Worm (Caenorhabditis elegans) whole organism, L2 larva: ENCODE data around the gene msp-58.
A peak's percentile ranks its signal among the peaks of the same experiment; 100 is the strongest.

Source experiments
- C34F6.9 ChIP-seq: fragments of 150-350 bp; optimal IDR thresholded peaks from 2 replicates; lab custom pipeline; 2014; ENCODE audit warnings: missing biosample characterization, missing genetic modification characterization
- F13H6.1 ChIP-seq: sonication (generic microtip); optimal IDR thresholded peaks from 2 replicates; lab custom pipeline; 2016; ENCODE audit warnings: missing genetic modification characterization, missing compliant biosample characterization
- R02D3.7 ChIP-seq: fragments of 150-350 bp; optimal IDR thresholded peaks from 2 replicates; lab custom pipeline; 2014; ENCODE audit warnings: missing biosample characterization, missing genetic modification characterization
- Y55F3AM.14 ChIP-seq: fragments of 200-800 bp; sonication (Bioruptor generic); optimal IDR thresholded peaks from 2 replicates; lab custom pipeline; 2018; ENCODE audit warnings: mild to moderate bottlenecking, missing genetic modification characterization, missing compliant biosample characterization
- alr-1 ChIP-seq: fragments of 150-350 bp; optimal IDR thresholded peaks from 2 replicates; lab custom pipeline; 2014; ENCODE audit warnings: missing biosample characterization, missing genetic modification characterization
- aly-2 ChIP-seq: fragments of 150-350 bp; optimal IDR thresholded peaks from 2 replicates; lab custom pipeline; 2014; ENCODE audit warnings: missing biosample characterization, missing genetic modification characterization
- ama-1 ChIP-seq: fragments of 150-350 bp; optimal IDR thresholded peaks from 2 replicates; lab custom pipeline; 2018; ENCODE audit warnings: inconsistent platforms
- blmp-1 ChIP-seq: sonication (generic microtip); optimal IDR thresholded peaks from 2 replicates; lab custom pipeline; 2017; ENCODE audit warnings: missing genetic modification characterization, mild to moderate bottlenecking, missing compliant biosample characterization, antibody characterized with exemption, moderate library complexity; ENCODE audit not compliant: insufficient read depth
- ceh-16 ChIP-seq: fragments of 150-350 bp; optimal IDR thresholded peaks from 2 replicates; lab custom pipeline; 2014; ENCODE audit warnings: missing biosample characterization, missing genetic modification characterization
- ceh-82 ChIP-seq: fragments of 150-350 bp; optimal IDR thresholded peaks from 2 replicates; lab custom pipeline; 2014; ENCODE audit warnings: missing biosample characterization, missing genetic modification characterization
- egl-27 ChIP-seq: sonication (generic microtip); optimal IDR thresholded peaks from 3 replicates; lab custom pipeline; 2017; ENCODE audit warnings: missing biosample characterization, missing genetic modification reagents, missing genetic modification characterization
- elt-1 ChIP-seq: fragments of 150-350 bp; optimal IDR thresholded peaks from 2 replicates; lab custom pipeline; 2014; ENCODE audit warnings: missing biosample characterization, missing genetic modification characterization
- fos-1 ChIP-seq: fragments of 150-350 bp; optimal IDR thresholded peaks from 2 replicates; lab custom pipeline; 2014; ENCODE audit warnings: missing biosample characterization, missing genetic modification characterization
- gmeb-1 ChIP-seq: fragments of 150-350 bp; optimal IDR thresholded peaks from 2 replicates; lab custom pipeline; 2014; ENCODE audit warnings: missing biosample characterization, missing genetic modification characterization
- lin-13 ChIP-seq: fragments of 150-350 bp; optimal IDR thresholded peaks from 2 replicates; lab custom pipeline; 2014; ENCODE audit warnings: missing biosample characterization, missing genetic modification reagents, missing genetic modification characterization
- lsy-2 ChIP-seq, 2 experiments: fragments of 150-350 bp in 1 of 2; sonication (generic microtip) in 1 of 2; optimal IDR thresholded peaks; 2 replicates each; lab custom pipeline; 2014 to 2017; ENCODE audit warnings: missing biosample characterization in 2 of 2, missing genetic modification characterization in 2 of 2
- mab-5 ChIP-seq: fragments of 150-350 bp; optimal IDR thresholded peaks from 2 replicates; lab custom pipeline; 2014; ENCODE audit warnings: missing biosample characterization, missing genetic modification characterization
- mdl-1 ChIP-seq, 2 experiments: fragments of 150-350 bp in 1 of 2; sonication (generic microtip) in 1 of 2; optimal IDR thresholded peaks; 2 replicates each; lab custom pipeline; 2017; ENCODE audit warnings: missing biosample characterization in 2 of 2, missing genetic modification characterization in 2 of 2
- nhr-10 ChIP-seq: sonication (generic microtip); optimal IDR thresholded peaks from 2 replicates; lab custom pipeline; 2017; ENCODE audit warnings: missing biosample characterization, missing genetic modification characterization
- nhr-11 ChIP-seq: fragments of 150-350 bp; optimal IDR thresholded peaks from 2 replicates; lab custom pipeline; 2014; ENCODE audit warnings: missing biosample characterization, missing genetic modification characterization
- nhr-12 ChIP-seq: fragments of 150-350 bp; optimal IDR thresholded peaks from 2 replicates; lab custom pipeline; 2014; ENCODE audit warnings: missing biosample characterization, missing genetic modification characterization
- nhr-129 ChIP-seq: fragments of 150-350 bp; optimal IDR thresholded peaks from 2 replicates; lab custom pipeline; 2014; ENCODE audit warnings: missing biosample characterization, missing genetic modification characterization
- nhr-23 ChIP-seq: fragments of 150-350 bp; optimal IDR thresholded peaks from 2 replicates; lab custom pipeline; 2014; ENCODE audit warnings: missing biosample characterization, missing genetic modification reagents, missing genetic modification characterization
- nhr-237 ChIP-seq: fragments of 150-350 bp; optimal IDR thresholded peaks from 2 replicates; lab custom pipeline; 2014; ENCODE audit warnings: missing biosample characterization, missing genetic modification characterization
- nhr-77 ChIP-seq: fragments of 150-350 bp; optimal IDR thresholded peaks from 2 replicates; lab custom pipeline; 2014; ENCODE audit warnings: missing biosample characterization, missing genetic modification characterization
- peb-1 ChIP-seq: fragments of 150-350 bp; optimal IDR thresholded peaks from 2 replicates; lab custom pipeline; 2014; ENCODE audit warnings: missing biosample characterization, missing genetic modification characterization
- sem-4 ChIP-seq: fragments of 150-350 bp; optimal IDR thresholded peaks from 2 replicates; lab custom pipeline; 2014; ENCODE audit warnings: missing biosample characterization, missing genetic modification reagents, missing genetic modification characterization
- sma-3 ChIP-seq: sonication (generic microtip); optimal IDR thresholded peaks from 2 replicates; lab custom pipeline; 2016; ENCODE audit warnings: missing genetic modification reagents, missing genetic modification characterization, missing compliant biosample characterization
- sma-9 ChIP-seq, 2 experiments: fragments of 150-350 bp in 1 of 2; sonication (generic microtip) in 1 of 2; optimal IDR thresholded peaks; 2 replicates each; lab custom pipeline; 2014 to 2016; ENCODE audit warnings: missing genetic modification characterization in 2 of 2, mild to moderate bottlenecking in 1 of 2, missing biosample characterization in 1 of 2, missing compliant biosample characterization in 1 of 2, missing genetic modification reagents in 1 of 2, moderate library complexity in 1 of 2
- snpc-4 ChIP-seq: fragments of 150-350 bp; optimal IDR thresholded peaks from 2 replicates; lab custom pipeline; 2014; ENCODE audit warnings: missing biosample characterization, missing genetic modification characterization
- unc-39 ChIP-seq: fragments of 150-350 bp; optimal IDR thresholded peaks from 2 replicates; lab custom pipeline; 2014; ENCODE audit warnings: missing biosample characterization, missing genetic modification characterization
- unc-55 ChIP-seq: fragments of 150-350 bp; sonication (generic microtip); optimal IDR thresholded peaks from 3 replicates; lab custom pipeline; 2014; ENCODE audit warnings: missing biosample characterization, missing genetic modification reagents, missing genetic modification characterization
- unc-62 ChIP-seq: fragments of 150-350 bp; optimal IDR thresholded peaks from 2 replicates; lab custom pipeline; 2014; ENCODE audit warnings: missing biosample characterization, missing genetic modification reagents, missing genetic modification characterization
- ztf-1 ChIP-seq: fragments of 200-800 bp; sonication (Bioruptor generic); conservative IDR thresholded peaks from 2 replicates; pipeline ENCODE4 v1.3.6; 2022; ENCODE audit warnings: missing genetic modification characterization, missing compliant biosample characterization
- ztf-11 ChIP-seq: sonication (generic microtip); optimal IDR thresholded peaks from 2 replicates; lab custom pipeline; 2017; ENCODE audit warnings: missing biosample characterization, missing genetic modification characterization
- ztf-4 ChIP-seq: fragments of 150-350 bp; optimal IDR thresholded peaks from 2 replicates; lab custom pipeline; 2014; ENCODE audit warnings: missing biosample characterization, missing genetic modification characterization

The msp-58 gene

DNA sequence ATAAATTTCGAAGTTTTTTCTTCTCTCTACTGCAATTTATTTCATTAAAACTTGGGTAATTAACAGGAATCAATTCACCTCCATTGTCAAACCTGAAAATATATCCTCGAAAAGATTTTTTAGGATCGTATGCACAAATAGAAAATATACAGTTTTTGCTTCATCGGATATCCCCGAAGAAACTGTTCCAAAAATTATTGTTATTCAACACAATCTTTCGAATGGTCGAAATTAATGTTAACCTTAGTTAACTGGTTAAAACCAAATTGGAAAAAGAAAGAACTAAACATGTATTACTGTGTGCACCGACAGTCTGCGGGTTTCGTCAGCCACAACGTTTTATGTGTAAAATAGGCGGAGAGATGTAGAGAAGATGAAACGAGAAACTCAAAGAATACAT lies 8.7 kb downstream of the msp-58 start (continued):
- TF ChIP-seq ceh-82 (tag; lab: Kevin White, UChicago), result no peak
- no peak for TF ChIP-seq nhr-77
- no peak for TF ChIP-seq Y55F3AM.14 (GFP tag; lab: Kevin White, UChicago)
- TF ChIP-seq nhr-23 (tag; lab: Kevin White, UChicago), result no peak
- no peak for TF ChIP-seq aly-2 (tag; lab: Kevin White, UChicago)
- TF ChIP-seq alr-1, result no peak
- peak; percentile 5 for TF ChIP-seq F13H6.1 (tag; lab: Kevin White, UChicago)
- peak; percentile 87 for TF ChIP-seq ama-1
- no peak for TF ChIP-seq nhr-129 (tag; lab: Kevin White, UChicago)
- TF ChIP-seq snpc-4 (tag; lab: Kevin White, UChicago), result peak; percentile 95

DNA sequence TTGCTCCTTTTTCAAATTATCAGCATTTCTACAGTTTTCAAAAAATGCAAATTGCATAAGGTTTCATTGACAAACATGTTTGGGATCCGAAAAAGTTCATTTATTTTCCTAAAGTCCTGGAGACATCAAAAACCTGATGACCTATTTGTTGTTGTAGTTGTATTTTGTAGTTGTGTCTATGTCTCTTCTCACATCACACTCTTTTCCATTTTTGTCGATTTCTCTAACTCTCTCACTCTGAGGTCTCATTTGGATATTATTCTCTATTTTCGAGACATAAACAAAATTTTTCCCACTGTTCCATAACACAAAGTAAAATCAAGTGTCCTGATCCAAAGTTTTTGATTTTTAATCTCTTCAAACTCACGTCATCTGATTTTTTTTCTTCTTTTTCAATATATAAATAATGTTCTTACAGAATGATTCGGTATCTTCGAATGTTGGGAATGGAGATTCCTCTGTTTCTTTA lies 10.5 kb downstream of the msp-58 start, which contains the start of gene slc-46A:
slc-46A (plus strand) TSS at position 419 of the 469 bp plus-strand sequence.
- TF ChIP-seq snpc-4 (tag; lab: Kevin White, UChicago) (peak; percentile 20), ceh-82 (tag; lab: Kevin White, UChicago) (no peak), lsy-2 (tag; optimal IDR thresholded peaks at IDR 0.05; lab: Kevin White, UChicago) (no peak), unc-55 (peak; percentile 26), lin-13 (GFP tag; lab: Kevin White, UChicago) (no peak), gmeb-1 (tag; lab: Kevin White, UChicago) (no peak), aly-2 (tag; lab: Kevin White, UChicago) (no peak), R02D3.7 (tag; lab: Kevin White, UChicago) (no peak), C34F6.9 (tag; lab: Kevin White, UChicago) (peak; percentile 48), unc-39 (tag; lab: Kevin White, UChicago) (no peak), sma-3 (GFP tag; lab: Kevin White, UChicago) (no peak), fos-1 (no peak), peb-1 (tag; lab: Kevin White, UChicago) (no peak), sma-9 (GFP tag; optimal IDR thresholded peaks at IDR 0.05; lab: Kevin White, UChicago) (peak; percentile 12), sma-9 (tag; optimal IDR thresholded peaks at IDR 0.05; lab: Kevin White, UChicago) (no peak), nhr-129 (tag; lab: Kevin White, UChicago) (no peak), egl-27 (tag; lab: Kevin White, UChicago) (no peak), blmp-1 (tag; lab: Kevin White, UChicago) (no peak), mdl-1 (tag; optimal IDR thresholded peaks at IDR 0.05; lab: Kevin White, UChicago) (no peak)

DNA sequence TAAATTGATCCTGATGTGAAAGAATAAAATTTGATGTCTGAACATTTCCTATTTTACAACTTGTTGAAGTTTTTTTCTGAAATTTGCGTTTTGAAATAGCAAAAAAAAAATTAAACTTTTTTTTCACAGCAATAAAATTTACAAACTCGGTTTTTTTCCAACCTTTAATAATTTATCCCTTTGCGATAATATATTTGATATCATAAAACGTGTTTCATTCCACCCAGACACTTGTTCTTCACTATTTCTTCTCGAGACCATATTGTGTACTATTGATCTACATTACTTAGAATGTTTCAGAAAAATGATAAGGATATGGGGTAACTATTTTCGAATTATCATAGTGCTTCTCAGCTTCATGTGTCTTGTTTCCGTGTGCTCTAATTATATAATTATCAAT lies 17.8 kb downstream of the msp-58 start, which contains the start of gene Y4C6B.4:
Y4C6B.4 (plus strand) TSS at position 301 of the 400 bp plus-strand sequence.
- TF ChIP-seq F13H6.1 (tag; lab: Kevin White, UChicago) (no peak), sma-9 (GFP tag; optimal IDR thresholded peaks at IDR 0.05; lab: Kevin White, UChicago) (no peak), sma-9 (tag; optimal IDR thresholded peaks at IDR 0.05; lab: Kevin White, UChicago) (no peak), alr-1 (no peak), ceh-82 (tag; lab: Kevin White, UChicago) (no peak), lin-13 (GFP tag; lab: Kevin White, UChicago) (no peak), sma-3 (GFP tag; lab: Kevin White, UChicago) (no peak), sem-4 (tag; lab: Kevin White, UChicago) (no peak), nhr-237 (tag; lab: Kevin White, UChicago) (no peak), fos-1 (no peak), nhr-12 (tag; lab: Kevin White, UChicago) (no peak), ztf-11 (tag; lab: Kevin White, UChicago) (no peak), nhr-11 (tag; lab: Kevin White, UChicago) (no peak)
- TF ChIP-seq, all 48 proteins: peak for 0

DNA sequence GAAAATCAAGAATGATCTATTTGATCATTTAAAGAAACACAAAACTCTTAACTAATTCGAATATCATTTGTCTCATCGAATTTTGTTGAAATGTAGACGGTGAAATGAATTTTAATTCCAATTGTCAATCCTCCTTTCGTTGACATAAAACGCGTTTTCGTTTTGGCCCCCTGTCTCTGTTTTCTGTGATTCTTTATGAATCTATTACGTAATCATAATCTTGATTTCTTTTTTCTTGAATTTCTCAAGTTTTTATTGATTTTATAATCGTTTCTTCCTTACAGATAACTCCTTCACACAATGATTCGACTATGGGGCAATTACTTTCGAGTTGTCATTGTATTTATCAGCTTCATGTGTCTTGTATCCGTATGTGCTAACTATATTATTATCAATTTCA lies 23.8 kb downstream of the msp-58 start, which contains the start of gene Y4C6B.3:
Y4C6B.3 (plus strand) TSS at position 301 of the 400 bp plus-strand sequence.
- TF ChIP-seq lsy-2 (tag; optimal IDR thresholded peaks at IDR 0.05; lab: Kevin White, UChicago) (no peak), ceh-16 (tag; lab: Kevin White, UChicago) (no peak), elt-1 (tag; lab: Kevin White, UChicago) (no peak), ztf-4 (tag; lab: Kevin White, UChicago) (no peak), peb-1 (tag; lab: Kevin White, UChicago) (no peak), nhr-23 (tag; lab: Kevin White, UChicago) (no peak), mab-5 (tag; lab: Kevin White, UChicago) (no peak), snpc-4 (tag; lab: Kevin White, UChicago) (no peak), nhr-10 (tag; lab: Kevin White, UChicago) (no peak), nhr-129 (tag; lab: Kevin White, UChicago) (no peak), unc-62 (GFP tag; lab: Kevin White, UChicago) (no peak), C34F6.9 (tag; lab: Kevin White, UChicago) (no peak), unc-39 (tag; lab: Kevin White, UChicago) (no peak), F13H6.1 (tag; lab: Kevin White, UChicago) (no peak), sem-4 (tag; lab: Kevin White, UChicago) (no peak), ama-1 (no peak), aly-2 (tag; lab: Kevin White, UChicago) (no peak), nhr-237 (tag; lab: Kevin White, UChicago) (no peak), ztf-1 (GFP tag; lab: Robert Waterston, UW) (no peak)
